Fruit fly (Drosophila melanogaster): ENCODE measurements around the gene CG15412.

Gene CG15412

DNA sequence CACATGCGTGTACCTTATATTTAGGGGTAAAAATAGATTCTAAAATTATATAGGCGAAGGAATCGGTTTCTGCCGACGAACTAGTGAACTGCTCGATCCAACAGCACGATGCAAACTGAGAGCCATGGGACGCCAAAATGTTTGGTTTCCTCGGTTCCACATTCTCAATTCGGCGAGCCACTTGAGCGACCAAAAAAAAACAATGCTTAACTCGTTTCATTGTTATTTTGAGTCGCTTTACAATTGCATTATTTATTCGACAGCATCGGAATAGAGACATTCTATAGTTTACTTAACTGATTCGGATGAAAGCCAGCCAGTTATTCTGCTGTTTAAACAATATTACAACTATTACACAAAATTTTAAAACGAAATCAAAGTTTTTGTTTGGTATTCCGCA, at the start of gene CG15412:
CG15412 (minus strand) TSS at position 101 of the 400 bp plus-strand sequence.
- TF ChIP-seq CG32006 (GFP tag; optimal IDR thresholded peaks at IDR 0.05) (no peak), fkh (GFP tag; optimal IDR thresholded peaks at IDR 0.05) (no peak), CG9139 (GFP tag; optimal IDR thresholded peaks at IDR 0.05) (no peak), Hr38 (GFP tag; optimal IDR thresholded peaks at IDR 0.05) (no peak), svp (GFP tag) (no peak), Eip78C (GFP tag) (no peak), lz (GFP tag; optimal IDR thresholded peaks at IDR 0.05) (no peak), cyc (GFP tag; optimal IDR thresholded peaks at IDR 0.05) (no peak), CG6276 (GFP tag; optimal IDR thresholded peaks at IDR 0.05) (no peak), CG1621 (tag; optimal IDR thresholded peaks at IDR 0.05) (no peak), Sox14 (GFP tag; optimal IDR thresholded peaks at IDR 0.05) (no peak), CG6854 (GFP tag; optimal IDR thresholded peaks at IDR 0.05) (no peak), CG6808 (GFP tag; optimal IDR thresholded peaks at IDR 0.05) (no peak), Ets96B (tag; optimal IDR thresholded peaks at IDR 0.05) (no peak)

DNA sequence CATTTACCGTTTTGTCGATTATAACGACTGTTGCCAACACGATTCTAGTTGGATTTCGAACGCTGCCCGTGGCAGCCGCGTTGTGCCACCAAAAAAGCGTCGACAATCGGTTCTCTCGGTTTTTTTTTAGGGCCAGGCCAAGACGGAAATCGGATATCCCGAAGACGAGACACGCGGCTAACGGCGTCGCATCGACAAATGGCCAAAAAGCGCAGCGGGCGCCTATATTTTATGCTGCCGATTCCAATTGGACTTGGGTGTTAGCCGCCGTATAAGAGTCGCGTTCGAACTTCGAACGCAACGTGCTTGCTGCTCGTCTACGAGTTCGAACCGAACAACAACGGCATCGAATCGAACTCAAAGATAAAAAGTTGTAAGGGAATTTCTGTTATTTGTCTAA, 47.2 kb upstream of the CG15412 start:
- TF ChIP-seq CG3919 (GFP tag; optimal IDR thresholded peaks at IDR 0.05) (peak; percentile 10), CG15336 (GFP tag; IDR thresholded peaks at IDR 0.05) (0 out of 2 replicates have a peak, but pooled peaks have one; percentile 9), topi (GFP tag; optimal IDR thresholded peaks at IDR 0.05) (no peak), Eip78C (GFP tag) (peak; percentile 50), dsx (GFP tag; optimal IDR thresholded peaks at IDR 0.05; ENCODE audit: poor library complexity, severe bottlenecking) (no peak), CG6163 (GFP tag; IDR thresholded peaks at IDR 0.05) (peak; percentile 6; the same call in 1 of the 3 replicates), eg (GFP tag; IDR thresholded peaks at IDR 0.05) (peak; percentile 13; the same call in 1 of the 3 replicates)

DNA sequence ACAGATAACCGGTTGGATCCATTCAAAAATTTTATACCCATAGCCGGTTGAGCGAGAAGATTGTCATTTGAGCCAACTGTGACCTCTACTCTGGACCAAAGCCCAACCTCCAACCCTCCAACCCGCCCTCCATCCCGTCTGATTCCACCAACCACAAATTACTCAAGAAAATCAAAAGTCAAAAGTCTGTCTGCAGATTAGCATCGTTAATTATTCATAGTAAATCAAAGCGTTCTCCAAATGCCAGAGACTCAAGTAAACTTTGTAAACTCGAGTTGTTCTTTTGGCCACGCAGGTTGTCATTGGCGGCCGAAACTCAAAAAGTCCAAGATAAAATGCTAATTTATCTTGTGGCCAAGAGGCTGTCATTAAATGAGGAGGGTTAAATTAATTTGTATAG, 42.1 kb upstream of the CG15412 start:
- TF ChIP-seq svp (GFP tag) (peak; percentile 4), fd85E (GFP tag; optimal IDR thresholded peaks at IDR 0.05) (no peak), CG32006 (GFP tag; optimal IDR thresholded peaks at IDR 0.05) (no peak), topi (GFP tag; optimal IDR thresholded peaks at IDR 0.05) (no peak), Smox (GFP tag; optimal IDR thresholded peaks at IDR 0.05) (no peak), Lpt (GFP tag; optimal IDR thresholded peaks at IDR 0.05) (no peak)

DNA sequence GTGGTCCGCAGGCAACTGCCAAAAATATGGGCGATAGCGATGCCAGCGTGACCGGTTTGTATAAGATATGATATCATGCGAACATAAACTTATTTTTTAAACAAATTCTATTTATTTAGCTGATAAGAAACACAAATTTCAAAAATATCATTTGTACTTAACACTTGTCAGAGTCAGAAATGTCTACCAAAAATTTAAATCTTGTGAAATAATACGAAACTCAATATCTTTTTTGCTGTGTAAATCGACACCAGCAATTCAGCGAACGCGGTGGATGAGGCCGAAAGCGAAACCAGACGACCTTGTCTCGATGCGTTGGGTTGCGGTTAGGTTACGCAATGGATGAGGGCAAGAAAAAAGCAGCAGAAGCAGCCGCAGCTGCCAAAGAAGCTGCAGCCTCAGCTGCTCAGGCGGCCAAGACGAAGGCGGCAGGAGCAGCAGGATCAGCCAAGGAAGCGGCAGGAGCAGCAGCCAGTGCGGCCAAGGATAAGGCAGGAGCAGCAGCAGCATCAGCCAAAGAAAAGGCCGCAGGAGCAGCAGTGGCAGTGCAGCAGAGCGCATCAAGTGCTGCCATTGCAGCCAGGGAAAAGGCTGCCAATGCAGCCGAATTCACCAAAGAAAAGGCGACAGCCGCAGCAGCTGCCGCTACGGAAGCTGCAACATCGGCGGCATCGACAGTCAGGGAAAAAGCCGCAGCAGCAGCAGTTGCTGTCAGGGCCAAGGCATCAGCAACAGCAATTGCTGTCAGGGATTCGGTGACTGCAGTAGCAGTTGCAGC, 41.2 kb upstream of the CG15412 start, which contains the start of gene CG31952:
CG31952 (plus strand) TSS at position 167 of the 778 bp plus-strand sequence.
- TF ChIP-seq CG3919 (GFP tag; optimal IDR thresholded peaks at IDR 0.05) (peak; percentile 42), CG4318 (GFP tag; optimal IDR thresholded peaks at IDR 0.05) (no peak), dac (GFP tag; optimal IDR thresholded peaks at IDR 0.05) (no peak), CG8632 (GFP tag; optimal IDR thresholded peaks at IDR 0.05) (peak; percentile 38), pdm3 (GFP tag; optimal IDR thresholded peaks at IDR 0.05) (peak; percentile 11), svp (GFP tag) (peak; percentile 49), CG6808 (GFP tag; optimal IDR thresholded peaks at IDR 0.05) (peak; percentile 91), Blimp-1 (GFP tag; optimal IDR thresholded peaks at IDR 0.05) (peak; percentile 33), CG11762 (GFP tag; optimal IDR thresholded peaks at IDR 0.05; ENCODE audit: insufficient read depth) (no peak), acj6 (GFP tag; optimal IDR thresholded peaks at IDR 0.05) (peak; percentile 47), Gug (GFP tag; IDR thresholded peaks at IDR 0.05) (no peak), achi (GFP tag; optimal IDR thresholded peaks at IDR 0.05) (peak; percentile 39), Ets21C (GFP tag; optimal IDR thresholded peaks at IDR 0.05) (no peak), ss (GFP tag; optimal IDR thresholded peaks at IDR 0.05) (peak in 1 of 2 experiments; percentile 37), cyc (GFP tag; optimal IDR thresholded peaks at IDR 0.05) (no peak), CG7368 (GFP tag; optimal IDR thresholded peaks at IDR 0.05) (peak; percentile 46), CG6163 (GFP tag; IDR thresholded peaks at IDR 0.05) (peak; percentile 60; the same call in 2 of the 3 replicates), CG6792 (GFP tag; optimal IDR thresholded peaks at IDR 0.05) (peak; percentile 5), lz (GFP tag; optimal IDR thresholded peaks at IDR 0.05) (no peak), Smox (GFP tag; optimal IDR thresholded peaks at IDR 0.05) (no peak), CG3032 (tag; optimal IDR thresholded peaks at IDR 0.05) (no peak), esn (GFP tag; optimal IDR thresholded peaks at IDR 0.05) (no peak), CG10669 (GFP tag; optimal IDR thresholded peaks at IDR 0.05) (peak; percentile 21), eg (GFP tag; IDR thresholded peaks at IDR 0.05) (0 out of 3 replicates have a peak, but pooled peaks have one; percentile 23), Lpt (GFP tag; optimal IDR thresholded peaks at IDR 0.05) (no peak), CG34406 (GFP tag; optimal IDR thresholded peaks at IDR 0.05) (peak; percentile 23), CG1621 (tag; optimal IDR thresholded peaks at IDR 0.05) (no peak), CG15336 (GFP tag; IDR thresholded peaks at IDR 0.05) (peak; percentile 69), topi (GFP tag; optimal IDR thresholded peaks at IDR 0.05) (peak; percentile 30), CG6854 (GFP tag; optimal IDR thresholded peaks at IDR 0.05) (no peak), CG11902 (GFP tag; optimal IDR thresholded peaks at IDR 0.05) (peak; percentile 30), OdsH (GFP tag; optimal IDR thresholded peaks at IDR 0.05) (peak; percentile 13)
